Fruit fly (Drosophila melanogaster) whole organism, pupa: Measurements from ENCODE around the gene CG42638.

Experiments
- CG10348 ChIP-seq: fragments of 200-800 bp; sonication (Bioruptor generic); IDR thresholded peaks from 2 replicates; pipeline ENCODE4 v1.3.6; 2022; ENCODE audit warnings: missing biosample characterization, missing genetic modification characterization
- CG13204 ChIP-seq: fragments of 200-800 bp; sonication (Bioruptor generic); optimal IDR thresholded peaks from 2 replicates; lab custom pipeline; 2018; ENCODE audit warnings: missing biosample characterization, mild to moderate bottlenecking, missing genetic modification characterization, moderate library complexity
- CG14655 ChIP-seq: fragments of 200-800 bp; sonication (Bioruptor generic); optimal IDR thresholded peaks from 3 replicates; lab custom pipeline; 2017; ENCODE audit warnings: mild to moderate bottlenecking, missing biosample characterization, missing genetic modification reagents, missing genetic modification characterization
- CG15710 ChIP-seq: fragments of 200-800 bp; sonication (Bioruptor generic); optimal IDR thresholded peaks from 2 replicates; lab custom pipeline; 2018; ENCODE audit warnings: missing biosample characterization, mild to moderate bottlenecking, missing genetic modification characterization, moderate library complexity
- CG17806 ChIP-seq: fragments of 200-800 bp; sonication (Bioruptor generic); optimal IDR thresholded peaks from 2 replicates; lab custom pipeline; 2018; ENCODE audit warnings: missing biosample characterization, mild to moderate bottlenecking, missing genetic modification characterization, moderate library complexity
- CG8159 ChIP-seq: fragments of 200-800 bp; sonication (Bioruptor generic); optimal IDR thresholded peaks from 3 replicates; lab custom pipeline; 2018; ENCODE audit warnings: missing biosample characterization, mild to moderate bottlenecking, missing genetic modification characterization, moderate library complexity
- CG9948 ChIP-seq: fragments of 200-800 bp; sonication (Bioruptor generic); optimal IDR thresholded peaks from 2 replicates; lab custom pipeline; 2018; ENCODE audit warnings: missing biosample characterization, mild to moderate bottlenecking, missing genetic modification characterization, moderate library complexity
- D1 ChIP-seq: fragments of 200-800 bp; sonication (Bioruptor generic); optimal IDR thresholded peaks from 2 replicates; lab custom pipeline; 2018; ENCODE audit warnings: missing biosample characterization, mild to moderate bottlenecking, missing genetic modification characterization, moderate library complexity
- EcR ChIP-seq: fragments of 200-800 bp; sonication (Bioruptor generic); optimal IDR thresholded peaks from 3 replicates; lab custom pipeline; 2019; ENCODE audit warnings: missing biosample characterization, missing genetic modification characterization, mild to moderate bottlenecking, moderate library complexity, missing genetic modification reagents
- Pif1A ChIP-seq: fragments of 200-800 bp; sonication (Bioruptor generic); optimal IDR thresholded peaks from 3 replicates; lab custom pipeline; 2016; ENCODE audit warnings: missing biosample characterization, missing genetic modification characterization
- Snoo ChIP-seq: fragments of 200-800 bp; sonication (Bioruptor generic); optimal IDR thresholded peaks from 3 replicates; lab custom pipeline; 2017; ENCODE audit warnings: missing biosample characterization, mild to moderate bottlenecking, missing genetic modification characterization, inconsistent platforms
- rn ChIP-seq: fragments of 200-800 bp; sonication (Bioruptor generic); IDR thresholded peaks from 2 replicates; pipeline ENCODE4 v1.3.6; 2022; ENCODE audit warnings: missing biosample characterization, missing genetic modification characterization

DNA sequence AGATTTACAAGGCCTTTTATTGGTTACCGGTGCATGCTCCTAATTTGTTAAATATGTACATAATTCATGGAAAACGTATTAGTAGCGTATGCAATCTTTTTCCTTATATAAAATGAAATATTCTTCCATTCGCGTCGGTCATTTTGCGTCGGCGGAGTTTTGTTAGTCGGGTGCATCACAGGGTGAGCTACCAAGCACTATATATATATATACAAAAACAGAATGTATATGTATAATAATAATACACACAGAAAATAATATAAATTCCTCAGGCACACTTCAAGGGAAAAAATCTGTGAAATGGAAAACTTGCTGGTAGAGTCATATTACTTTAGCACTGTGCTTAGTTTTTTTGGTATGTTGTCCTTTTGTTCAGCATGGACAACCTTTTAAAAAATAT lies 49.4 kb upstream of the CG42638 start, which contains the start of gene Ir76a:
- TF ChIP-seq CG8159 (no peak), rn (GFP tag; lab: Robert Waterston, UW) (no peak), CG13204 (GFP tag; lab: Kevin White, UChicago) (no peak), CG17806 (tag; lab: Kevin White, UChicago) (no peak), CG14655 (GFP tag; lab: Kevin White, UChicago) (no peak), CG15710 (no peak), CG10348 (no peak), D1 (no peak), CG9948 (tag; lab: Kevin White, UChicago) (no peak), Snoo (tag; lab: Kevin White, UChicago) (no peak), EcR (no peak), Pif1A (GFP tag; lab: Kevin White, UChicago) (no peak)
